Worm (Caenorhabditis elegans) whole organism, L3 larva: ENCODE data around the gene Y67D2.2.
A peak's percentile ranks its signal among the peaks of the same experiment; 100 is the strongest.

Source experiments
- R02D3.7 ChIP-seq: fragments of 150-350 bp; optimal IDR thresholded peaks from 2 replicates; lab custom pipeline; 2014; ENCODE audit warnings: missing biosample characterization, missing genetic modification characterization
- ZK546.5 ChIP-seq: sonication (generic microtip); optimal IDR thresholded peaks from 2 replicates; lab custom pipeline; 2017; ENCODE audit warnings: missing biosample characterization, missing genetic modification characterization
- aly-2 ChIP-seq: fragments of 150-350 bp; optimal IDR thresholded peaks from 2 replicates; lab custom pipeline; 2014; ENCODE audit warnings: missing biosample characterization, missing genetic modification characterization
- ama-1 ChIP-seq: fragments of 150-350 bp; optimal IDR thresholded peaks from 2 replicates; lab custom pipeline; 2018
- ceh-16 ChIP-seq: sonication (generic microtip); optimal IDR thresholded peaks from 2 replicates; lab custom pipeline; 2017; ENCODE audit warnings: missing biosample characterization, missing genetic modification characterization
- ceh-28 ChIP-seq: fragments of 150-350 bp; optimal IDR thresholded peaks from 2 replicates; lab custom pipeline; 2014; ENCODE audit warnings: missing biosample characterization, missing genetic modification reagents, missing genetic modification characterization
- ceh-82 ChIP-seq: fragments of 150-350 bp; optimal IDR thresholded peaks from 2 replicates; lab custom pipeline; 2014; ENCODE audit warnings: missing biosample characterization, missing genetic modification characterization
- ceh-9 ChIP-seq: sonication (generic microtip); optimal IDR thresholded peaks from 2 replicates; lab custom pipeline; 2018; ENCODE audit warnings: missing biosample characterization, missing genetic modification characterization
- daf-12 ChIP-seq: fragments of 150-350 bp; optimal IDR thresholded peaks from 2 replicates; lab custom pipeline; 2014; ENCODE audit warnings: missing biosample characterization, missing genetic modification reagents, missing genetic modification characterization
- egl-27 ChIP-seq: sonication (generic microtip); optimal IDR thresholded peaks from 4 replicates; lab custom pipeline; 2017; ENCODE audit warnings: missing biosample characterization, missing genetic modification reagents, missing genetic modification characterization
- egl-5 ChIP-seq: fragments of 150-350 bp; optimal IDR thresholded peaks from 2 replicates; lab custom pipeline; 2017; ENCODE audit warnings: missing biosample characterization, missing genetic modification reagents, missing genetic modification characterization, inconsistent platforms
- elt-1 ChIP-seq: fragments of 150-350 bp; optimal IDR thresholded peaks from 2 replicates; lab custom pipeline; 2014; ENCODE audit warnings: missing biosample characterization, missing genetic modification characterization
- elt-2 ChIP-seq: sonication (generic microtip); optimal IDR thresholded peaks from 2 replicates; lab custom pipeline; 2016; ENCODE audit warnings: missing genetic modification reagents, mild to moderate bottlenecking, missing genetic modification characterization, missing compliant biosample characterization
- elt-3 ChIP-seq, 3 experiments: fragments of 150-350 bp in 1 of 3; sonication (generic microtip) in 2 of 3; optimal IDR thresholded peaks; 2 replicates in 2 of 3; 4 replicates in 1 of 3; lab custom pipeline; 2014 to 2017; ENCODE audit warnings: missing biosample characterization in 3 of 3, missing genetic modification characterization in 3 of 3
- eor-1 ChIP-seq, 2 experiments: fragments of 150-350 bp; optimal IDR thresholded peaks; 2 replicates each; lab custom pipeline; 2014 to 2018; ENCODE audit warnings: missing biosample characterization in 2 of 2, missing genetic modification characterization in 2 of 2
- fkh-10 ChIP-seq: sonication (generic microtip); optimal IDR thresholded peaks from 2 replicates; lab custom pipeline; 2017; ENCODE audit warnings: missing biosample characterization, missing genetic modification reagents, missing genetic modification characterization
- fkh-2 ChIP-seq: fragments of 150-350 bp; optimal IDR thresholded peaks from 2 replicates; lab custom pipeline; 2014; ENCODE audit warnings: missing biosample characterization, missing genetic modification reagents, missing genetic modification characterization
- fos-1 ChIP-seq: fragments of 150-350 bp; optimal IDR thresholded peaks from 2 replicates; lab custom pipeline; 2014; ENCODE audit warnings: missing biosample characterization, missing genetic modification characterization
- hmg-11 ChIP-seq: sonication (generic microtip); optimal IDR thresholded peaks from 2 replicates; lab custom pipeline; 2016; ENCODE audit warnings: missing genetic modification characterization, missing compliant biosample characterization
- jun-1 ChIP-seq: fragments of 150-350 bp; optimal IDR thresholded peaks from 2 replicates; lab custom pipeline; 2014; ENCODE audit warnings: missing biosample characterization, missing genetic modification reagents, missing genetic modification characterization
- lin-15B ChIP-seq: fragments of 150-350 bp; optimal IDR thresholded peaks from 2 replicates; lab custom pipeline; 2014; ENCODE audit warnings: missing biosample characterization, missing genetic modification characterization
- lin-39 ChIP-seq: fragments of 150-350 bp; optimal IDR thresholded peaks from 2 replicates; lab custom pipeline; 2018; ENCODE audit warnings: missing biosample characterization, missing genetic modification reagents, missing genetic modification characterization
- lsy-12 ChIP-seq: sonication (generic microtip); optimal IDR thresholded peaks from 2 replicates; lab custom pipeline; 2016; ENCODE audit warnings: mild to moderate bottlenecking, missing genetic modification characterization, missing compliant biosample characterization
- mdl-1 ChIP-seq: fragments of 150-350 bp; optimal IDR thresholded peaks from 2 replicates; lab custom pipeline; 2014; ENCODE audit warnings: missing biosample characterization, missing genetic modification characterization
- mml-1 ChIP-seq: fragments of 150-350 bp; sonication (generic microtip); optimal IDR thresholded peaks from 3 replicates; lab custom pipeline; 2014; ENCODE audit warnings: missing biosample characterization, missing genetic modification characterization
- nfya-1 ChIP-seq: sonication (generic microtip); optimal IDR thresholded peaks from 2 replicates; lab custom pipeline; 2017; ENCODE audit warnings: missing genetic modification characterization, mild to moderate bottlenecking, missing compliant biosample characterization, antibody characterized with exemption, moderate library complexity; ENCODE audit not compliant: insufficient read depth
- nhr-11 ChIP-seq: fragments of 150-350 bp; optimal IDR thresholded peaks from 2 replicates; lab custom pipeline; 2014; ENCODE audit warnings: missing biosample characterization, missing genetic modification characterization
- nhr-12 ChIP-seq: fragments of 150-350 bp; optimal IDR thresholded peaks from 2 replicates; lab custom pipeline; 2014; ENCODE audit warnings: missing biosample characterization, missing genetic modification characterization
- nhr-23 ChIP-seq: fragments of 150-350 bp; optimal IDR thresholded peaks from 2 replicates; lab custom pipeline; 2014; ENCODE audit warnings: missing biosample characterization, missing genetic modification reagents, missing genetic modification characterization
- nhr-237 ChIP-seq: fragments of 150-350 bp; optimal IDR thresholded peaks from 2 replicates; lab custom pipeline; 2014; ENCODE audit warnings: missing biosample characterization, missing genetic modification characterization
- nhr-25 ChIP-seq: sonication (generic microtip); optimal IDR thresholded peaks from 2 replicates; lab custom pipeline; 2017; ENCODE audit warnings: missing biosample characterization, missing genetic modification characterization
- nhr-28 ChIP-seq: fragments of 150-350 bp; optimal IDR thresholded peaks from 2 replicates; lab custom pipeline; 2014; ENCODE audit warnings: missing biosample characterization, missing genetic modification characterization
- nhr-43 ChIP-seq: sonication (generic microtip); optimal IDR thresholded peaks from 2 replicates; lab custom pipeline; 2016; ENCODE audit warnings: mild to moderate bottlenecking, missing genetic modification characterization, missing compliant biosample characterization; ENCODE audit not compliant: poor library complexity, severe bottlenecking
- nhr-67 ChIP-seq: fragments of 150-350 bp; optimal IDR thresholded peaks from 2 replicates; lab custom pipeline; 2014; ENCODE audit warnings: missing biosample characterization, missing genetic modification characterization
- nhr-76 ChIP-seq: fragments of 150-350 bp; sonication (generic microtip); optimal IDR thresholded peaks from 5 replicates; lab custom pipeline; 2014; ENCODE audit warnings: missing biosample characterization, missing genetic modification characterization
- nhr-77 ChIP-seq: fragments of 150-350 bp; optimal IDR thresholded peaks from 2 replicates; lab custom pipeline; 2014; ENCODE audit warnings: missing biosample characterization, missing genetic modification characterization
- pha-4 ChIP-seq: fragments of 150-350 bp; optimal IDR thresholded peaks from 2 replicates; lab custom pipeline; 2014; ENCODE audit warnings: missing biosample characterization, missing genetic modification reagents, missing genetic modification characterization
- pqm-1 ChIP-seq: fragments of 150-350 bp; optimal IDR thresholded peaks from 2 replicates; lab custom pipeline; 2017; ENCODE audit warnings: missing biosample characterization, missing genetic modification characterization, inconsistent platforms
- sea-2 ChIP-seq: fragments of 150-350 bp; sonication (generic microtip); optimal IDR thresholded peaks from 4 replicates; lab custom pipeline; 2014; ENCODE audit warnings: missing biosample characterization, missing genetic modification reagents, missing genetic modification characterization
- skn-1 ChIP-seq: fragments of 150-350 bp; optimal IDR thresholded peaks from 2 replicates; lab custom pipeline; 2014; ENCODE audit warnings: missing biosample characterization, missing genetic modification characterization
- snpc-4 ChIP-seq: fragments of 150-350 bp; optimal IDR thresholded peaks from 2 replicates; lab custom pipeline; 2014; ENCODE audit warnings: missing biosample characterization, missing genetic modification characterization
- tbx-2 ChIP-seq: sonication (generic microtip); optimal IDR thresholded peaks from 2 replicates; lab custom pipeline; 2016; ENCODE audit warnings: mild to moderate bottlenecking, missing genetic modification characterization, missing compliant biosample characterization
- unc-39 ChIP-seq: sonication (generic microtip); optimal IDR thresholded peaks from 4 replicates; lab custom pipeline; 2017; ENCODE audit warnings: missing biosample characterization, missing genetic modification characterization
- unc-62 ChIP-seq: fragments of 150-350 bp; sonication (generic microtip); optimal IDR thresholded peaks from 4 replicates; lab custom pipeline; 2014; ENCODE audit warnings: missing biosample characterization, missing genetic modification reagents, missing genetic modification characterization
- zag-1 ChIP-seq: fragments of 150-350 bp; optimal IDR thresholded peaks from 2 replicates; lab custom pipeline; 2014; ENCODE audit warnings: missing biosample characterization, missing genetic modification characterization
- ztf-11 ChIP-seq: fragments of 150-350 bp; optimal IDR thresholded peaks from 2 replicates; lab custom pipeline; 2014; ENCODE audit warnings: missing biosample characterization, missing genetic modification characterization
- ztf-4 ChIP-seq: fragments of 150-350 bp; optimal IDR thresholded peaks from 2 replicates; lab custom pipeline; 2014; ENCODE audit warnings: missing biosample characterization, missing genetic modification characterization

The Y67D2.2 gene

ce11 chrIII:1601464-1602169 lies 43.0 kb downstream of the Y67D2.2 start:
- no peak for TF ChIP-seq elt-3 (tag; optimal IDR thresholded peaks at IDR 0.05; lab: Kevin White, UChicago)
- TF ChIP-seq nhr-23 (tag; lab: Kevin White, UChicago), result no peak
- TF ChIP-seq unc-39 (tag; lab: Kevin White, UChicago), result no peak
- TF ChIP-seq lin-39 (tag; lab: Kevin White, UChicago), result peak; percentile 23
- TF ChIP-seq fkh-10, result no peak
- TF ChIP-seq ceh-16, result no peak
- no peak for TF ChIP-seq eor-1 (tag; optimal IDR thresholded peaks at IDR 0.05; lab: Kevin White, UChicago)
- no peak for TF ChIP-seq nhr-237 (tag; lab: Kevin White, UChicago)
- no peak for TF ChIP-seq snpc-4 (tag; lab: Kevin White, UChicago)
- no peak for TF ChIP-seq elt-1
- peak; percentile 58 for TF ChIP-seq lsy-12 (tag; lab: Kevin White, UChicago)
- peak; percentile 22 for TF ChIP-seq pha-4 (tag; lab: Kevin White, UChicago)
- no peak for TF ChIP-seq nhr-28
- TF ChIP-seq zag-1 (tag; lab: Kevin White, UChicago), result no peak
- TF ChIP-seq egl-27 (tag; lab: Kevin White, UChicago), result no peak
- peak; percentile 5 for TF ChIP-seq nhr-25 (tag; lab: Kevin White, UChicago)
- no peak for TF ChIP-seq R02D3.7 (tag; lab: Kevin White, UChicago)
- no peak for TF ChIP-seq hmg-11
- peak; percentile 19 for TF ChIP-seq tbx-2 (tag; lab: Kevin White, UChicago)
- peak; percentile 17 for TF ChIP-seq elt-2 (tag; lab: Kevin White, UChicago)
- TF ChIP-seq ztf-4 (tag; lab: Kevin White, UChicago), result no peak
- TF ChIP-seq mdl-1 (tag; lab: Kevin White, UChicago), result no peak
- TF ChIP-seq unc-62 (GFP tag; lab: Kevin White, UChicago), result no peak
- no peak for TF ChIP-seq ceh-9 (tag; lab: Kevin White, UChicago)
- TF ChIP-seq pqm-1 (tag; lab: Kevin White, UChicago), result no peak
- no peak for TF ChIP-seq skn-1 (tag; lab: Kevin White, UChicago)
- TF ChIP-seq nhr-43 (tag; lab: Kevin White, UChicago), result peak; percentile 68
- no peak for TF ChIP-seq aly-2 (tag; lab: Kevin White, UChicago)
- TF ChIP-seq sea-2 (GFP tag; lab: Kevin White, UChicago), result no peak
- TF ChIP-seq ZK546.5 (tag; lab: Kevin White, UChicago), result no peak
- no peak for TF ChIP-seq ceh-82
- TF ChIP-seq mml-1 (tag; lab: Kevin White, UChicago), result no peak
- no peak for TF ChIP-seq lin-15B (tag; lab: Kevin White, UChicago)
- TF ChIP-seq fos-1 (tag; lab: Kevin White, UChicago), result no peak
- TF ChIP-seq ztf-11 (tag; lab: Kevin White, UChicago), result no peak
- TF ChIP-seq nhr-76 (tag; lab: Kevin White, UChicago), result no peak
- TF ChIP-seq nhr-11 (tag; lab: Kevin White, UChicago), result no peak
- no peak for TF ChIP-seq fkh-2 (tag; lab: Kevin White, UChicago)
- no peak for TF ChIP-seq nhr-77 (tag; lab: Kevin White, UChicago)
- no peak for TF ChIP-seq nfya-1 (tag; lab: Kevin White, UChicago)
- no peak for TF ChIP-seq nhr-12 (tag; lab: Kevin White, UChicago)
- TF ChIP-seq daf-12 (tag; lab: Kevin White, UChicago), result no peak
- TF ChIP-seq nhr-67 (tag; lab: Kevin White, UChicago), result no peak
- no peak for TF ChIP-seq jun-1
- TF ChIP-seq egl-5 (tag; lab: Kevin White, UChicago), result no peak
- TF ChIP-seq ceh-28 (tag; lab: Kevin White, UChicago), result no peak
- no peak for TF ChIP-seq ama-1
